Worm (Caenorhabditis elegans) whole organism, L1 larva: ENCODE data around the gene mutd-1.

Experiments used
- F16B12.6 ChIP-seq: fragments of 150-350 bp; optimal IDR thresholded peaks from 2 replicates; lab custom pipeline; 2014; ENCODE audit warnings: missing biosample characterization, missing genetic modification characterization
- lin-13 ChIP-seq: fragments of 150-350 bp; optimal IDR thresholded peaks from 2 replicates; lab custom pipeline; 2014; ENCODE audit warnings: missing biosample characterization, missing genetic modification reagents, missing genetic modification characterization
- lin-15B ChIP-seq: fragments of 150-350 bp; sonication (generic microtip); optimal IDR thresholded peaks from 3 replicates; lab custom pipeline; 2014; ENCODE audit warnings: missing biosample characterization, missing genetic modification characterization

ce11 chrIV:7139143-7139542 lies 5.3 kb upstream of the mutd-1 start:
- TF ChIP-seq F16B12.6 (tag; lab: Kevin White, UChicago) (no peak), lin-15B (no peak), lin-13 (GFP tag; lab: Kevin White, UChicago) (no peak)
